Worm (Caenorhabditis elegans): ENCODE measurements around the gene dlg-1.

ce11 chrX:5447941-5448340 lies 31.6 kb upstream of the dlg-1 start, which contains the start of gene C25F6.8:
- TF ChIP-seq unc-62 (GFP tag; optimal IDR thresholded peaks at IDR 0.05) (no peak), elt-3 (tag; optimal IDR thresholded peaks at IDR 0.05) (no peak), elt-1 (tag; optimal IDR thresholded peaks at IDR 0.05; ENCODE audit: borderline replicate concordance, insufficient read depth) (no peak), lin-13 (tag; optimal IDR thresholded peaks at IDR 0.05) (no peak), ces-1 (GFP tag; optimal IDR thresholded peaks at IDR 0.05) (no peak), pha-4 (tag; optimal IDR thresholded peaks at IDR 0.05) (no peak), nhr-237 (tag; optimal IDR thresholded peaks at IDR 0.05) (no peak), nhr-28 (tag; optimal IDR thresholded peaks at IDR 0.05) (no peak), ztf-11 (tag; optimal IDR thresholded peaks at IDR 0.05) (no peak), sptf-1 (tag; optimal IDR thresholded peaks at IDR 0.05) (no peak), cnd-1 (tag; optimal IDR thresholded peaks at IDR 0.05) (no peak), zip-8 (tag; optimal IDR thresholded peaks at IDR 0.05) (no peak), drap-1 (GFP tag; optimal IDR thresholded peaks at IDR 0.05) (no peak), nhr-76 (tag; optimal IDR thresholded peaks at IDR 0.05) (no peak)

Data from whole organism, mixed stage, embryonic.